Fruit fly (Drosophila melanogaster) whole organism, embryonic: ENCODE results near the gene CG13032.

Experiments used
- Bgb ChIP-seq: fragments of 200-800 bp; sonication (Bioruptor generic); IDR thresholded peaks from 2 replicates; pipeline ENCODE4 v1.3.6; 2022; ENCODE audit warnings: missing biosample characterization, missing genetic modification characterization; ENCODE audit not compliant: partially characterized antibody
- CG10366 ChIP-seq: fragments of 200-800 bp; sonication (Bioruptor generic); IDR thresholded peaks from 2 replicates; pipeline ENCODE4 v1.3.6; 2022; ENCODE audit warnings: missing biosample characterization, missing genetic modification characterization
- CG10462 ChIP-seq: fragments of 200-800 bp; sonication (Bioruptor generic); optimal IDR thresholded peaks from 2 replicates; lab custom pipeline; 2016; ENCODE audit warnings: missing biosample characterization, missing genetic modification characterization
- CG11093 ChIP-seq: fragments of 200-800 bp; sonication (Bioruptor generic); IDR thresholded peaks from 3 replicates; pipeline ENCODE4 v1.3.6; 2022; ENCODE audit warnings: missing biosample characterization, missing genetic modification characterization
- CG11398 ChIP-seq: fragments of 200-800 bp; sonication (Bioruptor generic); optimal IDR thresholded peaks from 2 replicates; lab custom pipeline; 2016; ENCODE audit warnings: missing biosample characterization, missing genetic modification characterization
- CG13123 ChIP-seq: fragments of 200-800 bp; sonication (Bioruptor generic); optimal IDR thresholded peaks from 2 replicates; lab custom pipeline; 2016; ENCODE audit warnings: missing biosample characterization, missing genetic modification characterization
- CG14860 ChIP-seq: fragments of 200-800 bp; sonication (Bioruptor generic); IDR thresholded peaks from 3 replicates; pipeline ENCODE4 v1.3.6; 2022; ENCODE audit warnings: missing biosample characterization, missing genetic modification characterization; ENCODE audit not compliant: partially characterized antibody
- CG15601 ChIP-seq: fragments of 200-800 bp; sonication (Bioruptor generic); optimal IDR thresholded peaks from 3 replicates; lab custom pipeline; 2019; ENCODE audit warnings: missing biosample characterization, mild to moderate bottlenecking, missing genetic modification characterization, moderate library complexity
- CG1603 ChIP-seq: fragments of 200-800 bp; sonication (Bioruptor generic); optimal IDR thresholded peaks from 2 replicates; lab custom pipeline; 2019; ENCODE audit warnings: missing biosample characterization, mild to moderate bottlenecking, missing genetic modification characterization, moderate library complexity
- CG17612 ChIP-seq: fragments of 200-800 bp; sonication (Bioruptor generic); IDR thresholded peaks from 2 replicates; pipeline ENCODE4 v1.3.6; 2022; ENCODE audit warnings: missing biosample characterization, missing genetic modification characterization
- CG2875 ChIP-seq: fragments of 200-800 bp; sonication (Bioruptor generic); optimal IDR thresholded peaks from 2 replicates; lab custom pipeline; 2017; ENCODE audit warnings: missing biosample characterization, mild to moderate bottlenecking, missing genetic modification characterization, missing genetic modification reagents
- CG43689 ChIP-seq: fragments of 200-800 bp; sonication (Bioruptor generic); IDR thresholded peaks from 2 replicates; pipeline ENCODE4 v1.3.6; 2022; ENCODE audit warnings: missing biosample characterization, missing genetic modification characterization
- CG4617 ChIP-seq: fragments of 200-800 bp; sonication (Bioruptor generic); optimal IDR thresholded peaks from 3 replicates; lab custom pipeline; 2016; ENCODE audit warnings: missing biosample characterization, missing genetic modification characterization, borderline replicate concordance
- CG5245 ChIP-seq: fragments of 200-800 bp; sonication (Bioruptor generic); optimal IDR thresholded peaks from 3 replicates; lab custom pipeline; 2016; ENCODE audit warnings: missing biosample characterization, missing genetic modification characterization
- CG6854 ChIP-seq: fragments of 200-800 bp; sonication (Bioruptor generic); optimal IDR thresholded peaks from 3 replicates; lab custom pipeline; 2017; ENCODE audit warnings: missing biosample characterization, mild to moderate bottlenecking, missing genetic modification characterization
- CG7987 ChIP-seq: fragments of 200-800 bp; sonication (Bioruptor generic); optimal IDR thresholded peaks from 2 replicates; lab custom pipeline; 2018; ENCODE audit warnings: missing biosample characterization, mild to moderate bottlenecking, missing genetic modification characterization, moderate library complexity
- CG8765 ChIP-seq: fragments of 200-800 bp; sonication (Bioruptor generic); IDR thresholded peaks from 2 replicates; pipeline ENCODE4 v1.3.6; 2022; ENCODE audit warnings: missing biosample characterization, missing genetic modification characterization
- CG9727 ChIP-seq: fragments of 200-800 bp; sonication (Bioruptor generic); optimal IDR thresholded peaks from 3 replicates; lab custom pipeline; 2017; ENCODE audit warnings: missing biosample characterization, mild to moderate bottlenecking, missing genetic modification characterization
- CG9932 ChIP-seq: fragments of 200-800 bp; sonication (Bioruptor generic); IDR thresholded peaks from 2 replicates; pipeline ENCODE4 v1.3.6; 2022; ENCODE audit warnings: missing biosample characterization, missing genetic modification characterization
- Camta ChIP-seq: fragments of 200-800 bp; sonication (Bioruptor generic); optimal IDR thresholded peaks from 2 replicates; lab custom pipeline; 2016; ENCODE audit warnings: missing biosample characterization, missing genetic modification characterization
- CrebB ChIP-seq: fragments of 200-800 bp; sonication (Bioruptor generic); optimal IDR thresholded peaks from 3 replicates; lab custom pipeline; 2018; ENCODE audit warnings: missing biosample characterization, mild to moderate bottlenecking, missing genetic modification characterization
- Dfd ChIP-seq, 2 experiments: fragments of >200 bp; optimal IDR thresholded peaks; 2 replicates each; lab custom pipeline; 2017; ENCODE audit warnings: missing biosample characterization in 2 of 2, missing genetic modification characterization in 2 of 2
- Ets65A ChIP-seq: fragments of 200-800 bp; sonication (Bioruptor generic); peaks from one replicate; lab custom pipeline; 2016; ENCODE audit warnings: missing biosample characterization, missing genetic modification characterization
- H2.0 ChIP-seq: fragments of 200-800 bp; sonication (Bioruptor generic); IDR thresholded peaks from 2 replicates; pipeline ENCODE4 v1.3.6; 2022; ENCODE audit warnings: missing biosample characterization, missing genetic modification characterization
- HLH3B ChIP-seq: fragments of 200-800 bp; sonication (Bioruptor generic); IDR thresholded peaks from 2 replicates; pipeline ENCODE4 v1.3.6; 2022; ENCODE audit warnings: missing biosample characterization, missing genetic modification characterization
- Hsf ChIP-seq: fragments of 200-800 bp; sonication (Bioruptor generic); optimal IDR thresholded peaks from 3 replicates; lab custom pipeline; 2016; ENCODE audit warnings: missing biosample characterization, missing genetic modification characterization
- Lim3 ChIP-seq: fragments of 200-800 bp; sonication (Bioruptor generic); IDR thresholded peaks from 2 replicates; pipeline ENCODE4 v1.3.6; 2022; ENCODE audit warnings: missing biosample characterization, missing genetic modification characterization
- MTF-1 ChIP-seq: fragments of 200-800 bp; sonication (Bioruptor generic); optimal IDR thresholded peaks from 2 replicates; lab custom pipeline; 2018; ENCODE audit warnings: missing biosample characterization, mild to moderate bottlenecking, missing genetic modification characterization, borderline replicate concordance
- Mes4 ChIP-seq: fragments of 200-800 bp; sonication (Bioruptor generic); optimal IDR thresholded peaks from 2 replicates; lab custom pipeline; 2016; ENCODE audit warnings: missing biosample characterization, missing genetic modification characterization
- NC2α ChIP-seq: fragments of 200-800 bp; sonication (Bioruptor generic); optimal IDR thresholded peaks from 2 replicates; lab custom pipeline; 2016; ENCODE audit warnings: missing biosample characterization, missing genetic modification characterization
- Ptx1 ChIP-seq: fragments of 200-800 bp; sonication (Bioruptor generic); IDR thresholded peaks from 2 replicates; pipeline ENCODE4 v1.3.6; 2022; ENCODE audit warnings: missing biosample characterization, missing genetic modification characterization
- Six4 ChIP-seq: fragments of 200-800 bp; sonication (Bioruptor generic); optimal IDR thresholded peaks from 2 replicates; lab custom pipeline; 2016; ENCODE audit warnings: missing biosample characterization, missing genetic modification characterization
- ase ChIP-seq: fragments of 200-800 bp; sonication (Bioruptor generic); IDR thresholded peaks from 3 replicates; pipeline ENCODE4 v1.3.6; 2022; ENCODE audit warnings: missing biosample characterization, missing genetic modification characterization
- cato ChIP-seq: fragments of 200-800 bp; sonication (Bioruptor generic); optimal IDR thresholded peaks from 2 replicates; lab custom pipeline; 2016; ENCODE audit warnings: missing biosample characterization, missing genetic modification characterization, borderline replicate concordance
- chinmo ChIP-seq: fragments of 200-800 bp; sonication (Bioruptor generic); IDR thresholded peaks from 4 replicates; pipeline ENCODE4 v1.3.6; 2022; ENCODE audit warnings: missing biosample characterization, missing genetic modification characterization; ENCODE audit not compliant: partially characterized antibody
- dan ChIP-seq: fragments of 200-800 bp; sonication (Bioruptor generic); IDR thresholded peaks from 2 replicates; pipeline ENCODE4 v1.3.6; 2022; ENCODE audit warnings: missing biosample characterization, missing genetic modification characterization
- dm ChIP-seq: fragments of 200-800 bp; sonication (Bioruptor generic); optimal IDR thresholded peaks from 3 replicates; lab custom pipeline; 2016; ENCODE audit warnings: missing biosample characterization, missing genetic modification characterization
- fu2 ChIP-seq: fragments of 200-800 bp; sonication (Bioruptor generic); optimal IDR thresholded peaks from 2 replicates; lab custom pipeline; 2016; ENCODE audit warnings: missing biosample characterization, missing genetic modification characterization
- h ChIP-seq: fragments of >200 bp; optimal IDR thresholded peaks from 2 replicates; lab custom pipeline; 2017
- insv ChIP-seq, 2 experiments: fragments of 200-800 bp; sonication (Bioruptor generic); optimal IDR thresholded peaks; 3 replicates each; lab custom pipeline; 2016 to 2018; ENCODE audit warnings: missing biosample characterization in 2 of 2, missing genetic modification characterization in 2 of 2
- jing ChIP-seq: fragments of 200-800 bp; sonication (Bioruptor generic); optimal IDR thresholded peaks from 2 replicates; lab custom pipeline; 2018; ENCODE audit warnings: missing biosample characterization, mild to moderate bottlenecking, missing genetic modification characterization
- ken ChIP-seq: fragments of 200-800 bp; sonication (Bioruptor generic); IDR thresholded peaks from 3 replicates; pipeline ENCODE4 v1.3.6; 2022; ENCODE audit warnings: missing biosample characterization, missing genetic modification characterization
- lab ChIP-seq: fragments of 200-800 bp; sonication (Bioruptor generic); optimal IDR thresholded peaks from 3 replicates; lab custom pipeline; 2017; ENCODE audit warnings: missing biosample characterization, missing genetic modification characterization, mild to moderate bottlenecking, moderate library complexity, missing genetic modification reagents
- mirr ChIP-seq: fragments of 200-800 bp; sonication (Bioruptor generic); optimal IDR thresholded peaks from 3 replicates; lab custom pipeline; 2018; ENCODE audit warnings: missing biosample characterization, mild to moderate bottlenecking, missing genetic modification characterization
- org-1 ChIP-seq: fragments of 200-800 bp; sonication (Bioruptor generic); optimal IDR thresholded peaks from 2 replicates; lab custom pipeline; 2017; ENCODE audit warnings: missing biosample characterization, missing genetic modification characterization
- prd ChIP-seq, 3 experiments: fragments of >200 bp in 2 of 3; fragments of 200-800 bp in 1 of 3; sonication (Bioruptor generic) in 1 of 3; optimal IDR thresholded peaks in 2 of 3; IDR thresholded peaks in 1 of 3; 2 replicates in 2 of 3; 3 replicates in 1 of 3; pipeline versions ENCODE4 v1.3.6 to Lab custom; 2017 to 2022; ENCODE audit warnings: missing biosample characterization in 1 of 3, missing genetic modification characterization in 1 of 3
- slbo ChIP-seq: fragments of 200-800 bp; sonication (Bioruptor generic); IDR thresholded peaks from 2 replicates; pipeline ENCODE4 v1.3.6; 2022; ENCODE audit warnings: missing biosample characterization, missing genetic modification characterization
- sob ChIP-seq: fragments of 200-800 bp; sonication (Bioruptor generic); IDR thresholded peaks from 2 replicates; pipeline ENCODE4 v1.3.6; 2022; ENCODE audit warnings: missing biosample characterization, missing genetic modification characterization
- ssp ChIP-seq: fragments of 200-800 bp; sonication (Bioruptor generic); IDR thresholded peaks from 2 replicates; pipeline ENCODE4 v1.3.6; 2022; ENCODE audit warnings: missing biosample characterization, missing genetic modification characterization
- trh ChIP-seq: fragments of 200-800 bp; sonication (Bioruptor generic); optimal IDR thresholded peaks from 2 replicates; lab custom pipeline; 2016; ENCODE audit warnings: missing biosample characterization, missing genetic modification characterization
- ttk ChIP-seq: fragments of 200-800 bp; sonication (Bioruptor generic); IDR thresholded peaks from 2 replicates; pipeline ENCODE4 v2.1.2; 2022; ENCODE audit warnings: missing biosample characterization, missing genetic modification characterization
- usp ChIP-seq: fragments of >200 bp; optimal IDR thresholded peaks from 2 replicates; lab custom pipeline; 2017; ENCODE audit warnings: missing biosample characterization, missing genetic modification characterization
- zen2 ChIP-seq: fragments of 200-800 bp; sonication (Bioruptor generic); IDR thresholded peaks from 3 replicates; pipeline ENCODE4 v1.3.6; 2022; ENCODE audit warnings: missing biosample characterization, missing genetic modification characterization; ENCODE audit not compliant: partially characterized antibody

Gene CG13032

dm6 chr3L:16714193-16714538 lies 40.4 kb downstream of the CG13032 start (continued):
- TF ChIP-seq slbo (no peak), Hsf (peak; percentile 12), CG5245 (GFP tag; lab: Kevin White, UChicago) (no peak), Ets65A (GFP tag; lab: Kevin White, UChicago) (no peak), Camta (GFP tag; lab: Kevin White, UChicago) (peak; percentile 13), Bgb (GFP tag; lab: Robert Waterston, UW) (no peak), chinmo (GFP tag; lab: Robert Waterston, UW) (no peak), CG2875 (GFP tag; lab: Kevin White, UChicago) (no peak), org-1 (GFP tag; lab: Kevin White, UChicago) (no peak), CG13123 (GFP tag; lab: Kevin White, UChicago) (no peak), Dfd (GFP tag; optimal IDR thresholded peaks at IDR 0.05; lab: Kevin White, UChicago) (no peak), mirr (GFP tag; lab: Kevin White, UChicago) (no peak), dm (GFP tag; lab: Kevin White, UChicago) (peak; percentile 14), CG9727 (GFP tag; lab: Kevin White, UChicago) (peak; percentile 24), insv (GFP tag; optimal IDR thresholded peaks at IDR 0.05; lab: Kevin White, UChicago) (no peak), MTF-1 (peak; percentile 15), CG9932 (GFP tag; lab: Robert Waterston, UW) (peak; percentile 40; the same call in 1 of the 2 replicates), zen2 (no peak), trh (GFP tag; lab: Kevin White, UChicago) (no peak), prd (optimal IDR thresholded peaks at IDR 0.05; lab: Kevin White, UChicago) (no peak), prd (GFP tag; IDR thresholded peaks at IDR 0.05; lab: Robert Waterston, UW) (peak; percentile 9; the same call in 1 of the 3 replicates), CG10366 (no peak), Mes4 (GFP tag; lab: Kevin White, UChicago) (no peak), CG7987 (peak; percentile 31), CG4617 (GFP tag; lab: Kevin White, UChicago) (no peak), lab (GFP tag; lab: Kevin White, UChicago) (peak; percentile 71), Lim3 (GFP tag; lab: Robert Waterston, UW) (no peak), CG11398 (GFP tag; lab: Kevin White, UChicago) (no peak), CrebB (tag; lab: Kevin White, UChicago) (no peak), ken (no peak), CG10462 (GFP tag; lab: Kevin White, UChicago) (no peak), Six4 (GFP tag; lab: Kevin White, UChicago) (no peak), ase (GFP tag; lab: Robert Waterston, UW) (no peak), CG6854 (GFP tag; lab: Kevin White, UChicago) (no peak), ssp (GFP tag; lab: Robert Waterston, UW) (no peak), CG15601 (no peak), CG43689 (no peak), CG8765 (GFP tag; lab: Robert Waterston, UW) (no peak), fu2 (GFP tag; lab: Kevin White, UChicago) (peak; percentile 11), cato (GFP tag; lab: Kevin White, UChicago) (no peak), h (lab: Kevin White, UChicago) (no peak), CG14860 (GFP tag; lab: Robert Waterston, UW) (no peak), dan (GFP tag; lab: Robert Waterston, UW) (no peak), CG17612 (GFP tag; lab: Robert Waterston, UW) (no peak), HLH3B (GFP tag; lab: Robert Waterston, UW) (0 out of 2 replicates have a peak, but pooled peaks have one; percentile 8), H2.0 (GFP tag; lab: Robert Waterston, UW) (no peak), usp (GFP tag; lab: Kevin White, UChicago) (no peak), NC2α (no peak), CG1603 (no peak), CG11093 (GFP tag; lab: Robert Waterston, UW) (no peak), sob (no peak), ttk (no peak), Ptx1 (GFP tag; lab: Robert Waterston, UW) (no peak), jing (GFP tag; lab: Kevin White, UChicago) (no peak)
